Fruit fly (Drosophila melanogaster) whole organism, embryonic: ENCODE data around the gene numb.

Source experiments
- BEAF-32 ChIP-seq: fragments of 200-800 bp; sonication (Bioruptor generic); optimal IDR thresholded peaks from 3 replicates; lab custom pipeline; 2017; ENCODE audit warnings: missing biosample characterization, missing genetic modification characterization, mild to moderate bottlenecking, moderate library complexity, missing genetic modification reagents
- Bdp1 ChIP-seq: fragments of 200-800 bp; sonication (Bioruptor generic); optimal IDR thresholded peaks from 3 replicates; lab custom pipeline; 2016; ENCODE audit warnings: missing biosample characterization, missing genetic modification characterization
- C15 ChIP-seq: fragments of 200-800 bp; sonication (Bioruptor generic); IDR thresholded peaks from 3 replicates; pipeline ENCODE4 v1.3.6; 2022; ENCODE audit warnings: missing biosample characterization, missing genetic modification characterization
- CG10462 ChIP-seq: fragments of 200-800 bp; sonication (Bioruptor generic); optimal IDR thresholded peaks from 2 replicates; lab custom pipeline; 2016; ENCODE audit warnings: missing biosample characterization, missing genetic modification characterization
- CG10543 ChIP-seq: fragments of 200-800 bp; sonication (Bioruptor generic); optimal IDR thresholded peaks from 3 replicates; lab custom pipeline; 2017; ENCODE audit warnings: missing biosample characterization, mild to moderate bottlenecking, missing genetic modification characterization, moderate library complexity
- CG10654 ChIP-seq: fragments of 200-800 bp; sonication (Bioruptor generic); optimal IDR thresholded peaks from 2 replicates; lab custom pipeline; 2016; ENCODE audit warnings: missing biosample characterization, missing genetic modification characterization
- CG11504 ChIP-seq: fragments of 200-800 bp; sonication (Bioruptor generic); optimal IDR thresholded peaks from 3 replicates; lab custom pipeline; 2019; ENCODE audit warnings: missing biosample characterization, mild to moderate bottlenecking, missing genetic modification characterization, moderate library complexity
- CG12942 ChIP-seq: fragments of 200-800 bp; sonication (Bioruptor generic); optimal IDR thresholded peaks from 3 replicates; lab custom pipeline; 2016; ENCODE audit warnings: missing biosample characterization, missing genetic modification characterization
- CG15269 ChIP-seq: fragments of 200-800 bp; sonication (Bioruptor generic); optimal IDR thresholded peaks from 2 replicates; lab custom pipeline; 2018; ENCODE audit warnings: missing biosample characterization, mild to moderate bottlenecking, missing genetic modification characterization, moderate library complexity
- CG15514 ChIP-seq: fragments of 200-800 bp; sonication (Bioruptor generic); optimal IDR thresholded peaks from 3 replicates; lab custom pipeline; 2017; ENCODE audit warnings: missing biosample characterization, missing genetic modification characterization, mild to moderate bottlenecking, moderate library complexity, missing genetic modification reagents
- CG17186 ChIP-seq: fragments of 200-800 bp; sonication (Bioruptor generic); optimal IDR thresholded peaks from 3 replicates; lab custom pipeline; 2017; ENCODE audit warnings: missing biosample characterization, missing genetic modification reagents, missing genetic modification characterization
- CG30431 ChIP-seq: fragments of 200-800 bp; sonication (Bioruptor generic); optimal IDR thresholded peaks from 2 replicates; lab custom pipeline; 2017; ENCODE audit warnings: missing biosample characterization, missing genetic modification characterization
- CG31388 ChIP-seq: fragments of 200-800 bp; sonication (Bioruptor generic); optimal IDR thresholded peaks from 2 replicates; lab custom pipeline; 2016; ENCODE audit warnings: missing biosample characterization, missing genetic modification characterization
- CG4360 ChIP-seq: fragments of 200-800 bp; sonication (Bioruptor generic); IDR thresholded peaks from 2 replicates; pipeline ENCODE4 v1.3.6; 2022; ENCODE audit warnings: missing biosample characterization, missing genetic modification characterization
- CG7839 ChIP-seq: fragments of 200-800 bp; sonication (Bioruptor generic); optimal IDR thresholded peaks from 3 replicates; lab custom pipeline; 2018; ENCODE audit warnings: missing biosample characterization, mild to moderate bottlenecking, missing genetic modification characterization, moderate library complexity
- CG8281 ChIP-seq: fragments of 200-800 bp; sonication (Bioruptor generic); optimal IDR thresholded peaks from 2 replicates; lab custom pipeline; 2018; ENCODE audit warnings: missing biosample characterization, mild to moderate bottlenecking, missing genetic modification characterization, moderate library complexity
- D19A ChIP-seq: fragments of 200-800 bp; optimal IDR thresholded peaks from 3 replicates; lab custom pipeline; 2019; ENCODE audit warnings: missing biosample characterization, mild to moderate bottlenecking, missing genetic modification characterization, moderate library complexity
- Dref ChIP-seq: fragments of 200-800 bp; sonication (Bioruptor generic); IDR thresholded peaks from 2 replicates; pipeline ENCODE4 v1.3.6; 2022; ENCODE audit warnings: missing biosample characterization, missing genetic modification characterization
- Fer1 ChIP-seq: fragments of 200-800 bp; sonication (Bioruptor generic); optimal IDR thresholded peaks from 2 replicates; lab custom pipeline; 2017; ENCODE audit warnings: missing biosample characterization, mild to moderate bottlenecking, missing genetic modification characterization
- MESR4 ChIP-seq: fragments of 200-800 bp; sonication (Bioruptor generic); optimal IDR thresholded peaks from 2 replicates; lab custom pipeline; 2018; ENCODE audit warnings: missing biosample characterization, mild to moderate bottlenecking, missing genetic modification characterization, moderate library complexity
- Optix ChIP-seq: fragments of 200-800 bp; sonication (Bioruptor generic); IDR thresholded peaks from 3 replicates; pipeline ENCODE4 v1.3.6; 2022; ENCODE audit warnings: missing biosample characterization, missing genetic modification characterization
- Pdp1 ChIP-seq, 2 experiments: fragments of 200-800 bp; sonication (Bioruptor generic); optimal IDR thresholded peaks; 3 replicates each; lab custom pipeline; 2016; ENCODE audit warnings: missing biosample characterization in 2 of 2, missing genetic modification characterization in 2 of 2, mild to moderate bottlenecking in 1 of 2, moderate library complexity in 1 of 2
- Stat92E ChIP-seq, 3 experiments: fragments of >200 bp in 2 of 3; fragments of 200-800 bp in 1 of 3; sonication (Bioruptor generic) in 1 of 3; optimal IDR thresholded peaks; 2 replicates each; lab custom pipeline; 2017 to 2019; ENCODE audit warnings: missing biosample characterization in 3 of 3, missing genetic modification characterization in 3 of 3, mild to moderate bottlenecking in 1 of 3, moderate library complexity in 1 of 3
- crol ChIP-seq: fragments of 200-800 bp; sonication (Bioruptor generic); IDR thresholded peaks from 2 replicates; pipeline ENCODE4 v1.3.6; 2022; ENCODE audit warnings: missing biosample characterization, missing genetic modification characterization
- crp ChIP-seq, 2 experiments: fragments of 200-800 bp; sonication (Bioruptor generic); optimal IDR thresholded peaks; 2 replicates in 1 of 2; 3 replicates in 1 of 2; lab custom pipeline; 2017; ENCODE audit warnings: missing biosample characterization in 2 of 2, missing genetic modification characterization in 2 of 2, mild to moderate bottlenecking in 1 of 2, moderate library complexity in 1 of 2
- dysf ChIP-seq: fragments of 200-800 bp; sonication (Bioruptor generic); IDR thresholded peaks from 3 replicates; pipeline ENCODE4 v1.3.6; 2022; ENCODE audit warnings: missing biosample characterization, missing genetic modification characterization
- eve ChIP-seq, 2 experiments: fragments of >200 bp; optimal IDR thresholded peaks; 2 replicates each; lab custom pipeline; 2017; ENCODE audit warnings: missing biosample characterization in 2 of 2, missing genetic modification characterization in 2 of 2
- gsb-n ChIP-seq: fragments of 200-800 bp; sonication (Bioruptor generic); optimal IDR thresholded peaks from 3 replicates; lab custom pipeline; 2018; ENCODE audit warnings: missing biosample characterization, mild to moderate bottlenecking, missing genetic modification characterization
- klu ChIP-seq: fragments of 200-800 bp; sonication (Bioruptor generic); IDR thresholded peaks from 2 replicates; pipeline ENCODE4 v1.3.6; 2022; ENCODE audit warnings: missing biosample characterization, missing genetic modification characterization
- lab ChIP-seq: fragments of 200-800 bp; sonication (Bioruptor generic); optimal IDR thresholded peaks from 3 replicates; lab custom pipeline; 2017; ENCODE audit warnings: missing biosample characterization, missing genetic modification characterization, mild to moderate bottlenecking, moderate library complexity, missing genetic modification reagents
- nerfin-1 ChIP-seq: fragments of 200-800 bp; sonication (Bioruptor generic); optimal IDR thresholded peaks from 3 replicates; lab custom pipeline; 2019; ENCODE audit warnings: missing biosample characterization, mild to moderate bottlenecking, missing genetic modification characterization, moderate library complexity
- nerfin-2 ChIP-seq: fragments of 200-800 bp; sonication (Bioruptor generic); IDR thresholded peaks from 2 replicates; pipeline ENCODE4 v1.3.6; 2022; ENCODE audit warnings: missing biosample characterization, missing genetic modification characterization; ENCODE audit not compliant: partially characterized antibody
- nmo ChIP-seq: fragments of 200-800 bp; sonication (Bioruptor generic); optimal IDR thresholded peaks from 2 replicates; lab custom pipeline; 2018; ENCODE audit warnings: missing biosample characterization, mild to moderate bottlenecking, missing genetic modification characterization, moderate library complexity
- pho ChIP-seq: fragments of 200-800 bp; sonication (Bioruptor generic); optimal IDR thresholded peaks from 2 replicates; lab custom pipeline; 2016; ENCODE audit warnings: missing biosample characterization, missing genetic modification characterization
- pros ChIP-seq: fragments of 200-800 bp; sonication (Bioruptor generic); optimal IDR thresholded peaks from 3 replicates; lab custom pipeline; 2019; ENCODE audit warnings: missing biosample characterization, mild to moderate bottlenecking, missing genetic modification characterization, moderate library complexity
- psq ChIP-seq: fragments of 200-800 bp; sonication (Bioruptor generic); optimal IDR thresholded peaks from 2 replicates; lab custom pipeline; 2017; ENCODE audit warnings: missing biosample characterization, missing genetic modification characterization
- row ChIP-seq: fragments of 200-800 bp; sonication (Bioruptor generic); IDR thresholded peaks from 3 replicates; pipeline ENCODE4 v1.3.6; 2022; ENCODE audit warnings: missing biosample characterization, missing genetic modification characterization
- sens ChIP-seq: fragments of 200-800 bp; sonication (Bioruptor generic); peaks from one replicate; lab custom pipeline; 2016; ENCODE audit warnings: missing biosample characterization, missing genetic modification characterization
- sim ChIP-seq: fragments of 200-800 bp; sonication (Bioruptor generic); IDR thresholded peaks from 2 replicates; pipeline ENCODE4 v1.3.6; 2022; ENCODE audit warnings: missing biosample characterization, missing genetic modification characterization
- so ChIP-seq: fragments of 200-800 bp; sonication (Bioruptor generic); IDR thresholded peaks from 3 replicates; pipeline ENCODE4 v1.3.6; 2022; ENCODE audit warnings: missing biosample characterization, missing genetic modification characterization
- stwl ChIP-seq: fragments of 200-800 bp; sonication (Bioruptor generic); optimal IDR thresholded peaks from 3 replicates; lab custom pipeline; 2018; ENCODE audit warnings: missing biosample characterization, mild to moderate bottlenecking, missing genetic modification characterization, moderate library complexity
- tgo ChIP-seq: fragments of 200-800 bp; sonication (Bioruptor generic); IDR thresholded peaks from 3 replicates; pipeline ENCODE4 v1.3.6; 2022; ENCODE audit warnings: missing biosample characterization, missing genetic modification characterization
- tup ChIP-seq: fragments of 200-800 bp; sonication (Bioruptor generic); optimal IDR thresholded peaks from 2 replicates; lab custom pipeline; 2016; ENCODE audit warnings: missing biosample characterization, mild to moderate bottlenecking, missing genetic modification characterization, moderate library complexity
- unc-4 ChIP-seq: fragments of 200-800 bp; sonication (Bioruptor generic); IDR thresholded peaks from 2 replicates; pipeline ENCODE4 v1.3.6; 2022; ENCODE audit warnings: missing biosample characterization, missing genetic modification characterization; ENCODE audit not compliant: partially characterized antibody
- zen ChIP-seq: fragments of 200-800 bp; sonication (Bioruptor generic); optimal IDR thresholded peaks from 3 replicates; lab custom pipeline; 2018; ENCODE audit warnings: missing biosample characterization, mild to moderate bottlenecking, missing genetic modification characterization, moderate library complexity

The numb gene

DNA sequence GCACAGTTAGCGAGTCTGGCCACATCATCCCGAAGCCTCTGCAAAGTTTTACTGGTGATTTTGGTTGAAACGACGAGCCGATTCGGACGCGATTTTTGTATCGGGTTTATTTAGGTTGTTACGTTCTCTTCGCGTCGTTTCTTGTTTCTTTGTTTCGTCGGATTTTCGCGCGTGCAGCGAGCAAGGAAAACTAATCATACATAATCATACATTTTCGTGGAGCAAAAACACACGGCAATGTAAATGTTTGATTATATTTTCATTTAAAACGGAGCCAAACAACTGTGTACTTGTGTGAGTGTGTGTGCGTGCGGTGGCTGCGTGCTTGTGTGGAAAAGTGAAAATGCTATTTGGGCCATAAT lies 58.1 kb downstream of the numb start, which contains the start of gene CG33298 (continued):
- TF ChIP-seq CG31388 (GFP tag; lab: Kevin White, UChicago): no peak
- no peak for TF ChIP-seq CG10543 (GFP tag; lab: Kevin White, UChicago)
- TF ChIP-seq dysf (GFP tag; lab: Robert Waterston, UW): no peak
- TF ChIP-seq tgo (GFP tag; lab: Robert Waterston, UW): no peak
- TF ChIP-seq sens (GFP tag; lab: Kevin White, UChicago): peak; percentile 78
- TF ChIP-seq Bdp1 (GFP tag; lab: Kevin White, UChicago): no peak
- TF ChIP-seq D19A (tag; lab: Kevin White, UChicago): no peak
- peak; percentile 34 for TF ChIP-seq lab (GFP tag; lab: Kevin White, UChicago)
- peak; percentile 41 for TF ChIP-seq MESR4 (GFP tag; lab: Kevin White, UChicago)
- no peak for TF ChIP-seq psq (GFP tag; lab: Kevin White, UChicago)
- TF ChIP-seq CG15269 (tag; lab: Kevin White, UChicago): no peak
- peak; percentile 35 for TF ChIP-seq BEAF-32 (GFP tag; lab: Kevin White, UChicago)
- no peak for TF ChIP-seq nerfin-2 (GFP tag; lab: Robert Waterston, UW)
- no peak for TF ChIP-seq sim
- peak; percentile 19 for TF ChIP-seq Fer1 (GFP tag; lab: Kevin White, UChicago)
- peak; percentile 37 for TF ChIP-seq stwl (tag; lab: Kevin White, UChicago)
- peak in 1 of 2 experiments; percentile 60 for TF ChIP-seq crp (GFP tag; optimal IDR thresholded peaks at IDR 0.05; lab: Kevin White, UChicago)
- TF ChIP-seq crol (GFP tag; lab: Robert Waterston, UW): no peak
- TF ChIP-seq unc-4 (GFP tag; lab: Robert Waterston, UW): peak; percentile 33; the same call in 1 of the 2 replicates
- no peak for TF ChIP-seq CG8281 (tag; lab: Kevin White, UChicago)
- TF ChIP-seq CG15514: peak; percentile 30
- TF ChIP-seq, all 482 proteins: peak for 55

DNA sequence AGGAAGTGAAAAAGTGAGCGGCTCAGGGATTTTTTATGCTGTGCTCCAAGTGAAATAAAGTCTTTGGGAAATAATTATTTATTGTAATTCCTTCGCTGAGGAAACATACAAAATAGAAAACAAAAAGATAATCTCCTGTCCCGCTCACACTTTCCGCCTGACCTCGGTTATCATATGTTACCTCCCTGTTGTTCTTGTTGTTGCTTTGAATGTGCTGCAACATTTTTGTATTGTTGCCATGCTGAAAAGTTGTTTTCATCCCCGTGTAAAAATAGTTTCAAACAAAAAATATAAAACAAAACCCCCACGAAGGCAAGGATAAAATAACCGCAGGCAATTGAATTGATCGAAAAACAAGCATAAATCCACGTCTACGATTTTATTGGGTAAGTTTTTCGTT lies 58.6 kb downstream of the numb start:
- TF ChIP-seq nerfin-1 (tag; lab: Kevin White, UChicago) (peak; percentile 3), C15 (GFP tag; lab: Robert Waterston, UW) (no peak), CG11504 (tag; lab: Kevin White, UChicago) (peak; percentile 79), CG4360 (GFP tag; lab: Robert Waterston, UW) (peak; percentile 74), Stat92E (GFP tag; optimal IDR thresholded peaks at IDR 0.05; lab: Kevin White, UChicago) (peak in 1 of 3 experiments; percentile 4), Pdp1 (GFP tag; optimal IDR thresholded peaks at IDR 0.05; lab: Kevin White, UChicago) (peak in 1 of 2 experiments; percentile 7), Dref (GFP tag; lab: Robert Waterston, UW) (no peak), eve (GFP tag; optimal IDR thresholded peaks at IDR 0.05; lab: Kevin White, UChicago) (peak in 1 of 2 experiments; percentile 49)

DNA sequence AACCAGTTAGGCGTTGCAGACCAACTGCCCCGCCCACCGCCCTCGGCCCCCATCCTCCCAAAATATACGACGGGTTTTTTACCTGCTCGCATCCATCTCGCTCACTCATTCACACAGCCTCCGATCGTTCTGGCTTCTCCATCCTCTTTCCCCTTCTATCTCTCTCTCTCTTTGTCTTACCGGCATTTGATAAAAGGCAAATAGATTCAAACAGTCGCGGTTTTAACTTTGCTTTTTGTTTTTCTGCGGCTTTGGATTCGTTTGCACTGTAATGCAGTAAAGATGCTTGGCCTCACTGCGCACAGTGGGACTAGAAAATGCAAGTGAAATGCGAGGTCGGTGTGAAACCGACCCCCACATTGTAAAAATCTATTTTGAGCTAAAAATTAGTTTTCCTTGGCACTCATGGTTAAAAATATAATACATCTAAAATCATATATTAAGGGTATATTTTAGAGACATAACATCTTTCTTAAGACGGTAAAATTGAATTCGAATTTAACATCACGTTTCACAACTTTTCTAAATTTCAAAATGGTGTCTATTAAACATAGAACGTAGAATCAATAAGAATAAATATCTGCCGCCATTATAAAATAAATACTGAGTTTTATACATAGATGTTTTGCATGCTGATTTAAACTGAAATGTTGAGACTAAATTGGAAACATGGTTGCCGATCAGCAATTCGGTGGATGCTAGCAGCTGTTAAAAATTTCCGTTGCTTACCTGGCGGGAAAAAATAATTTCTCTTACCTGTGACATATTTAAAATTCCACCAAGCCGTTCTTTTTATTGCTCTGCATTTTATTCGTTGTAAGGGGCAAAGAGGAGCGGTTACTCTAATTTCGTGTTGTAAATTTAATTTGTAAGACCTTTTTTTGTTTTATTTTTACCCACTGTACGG lies 59.4 kb downstream of the numb start:
- TF ChIP-seq CG10654 (GFP tag; lab: Kevin White, UChicago) (no peak), CG7839 (tag; lab: Kevin White, UChicago) (no peak), CG12942 (GFP tag; lab: Kevin White, UChicago) (no peak), CG4360 (GFP tag; lab: Robert Waterston, UW) (no peak), CG10462 (GFP tag; lab: Kevin White, UChicago) (no peak), so (GFP tag; lab: Robert Waterston, UW) (0 out of 3 replicates have a peak, but pooled peaks have one; percentile 14), pho (GFP tag; lab: Kevin White, UChicago) (no peak), CG17186 (GFP tag; lab: Kevin White, UChicago) (no peak), klu (GFP tag; lab: Robert Waterston, UW) (no peak), CG30431 (GFP tag; lab: Kevin White, UChicago) (no peak), gsb-n (tag; lab: Kevin White, UChicago) (no peak), nmo (GFP tag; lab: Kevin White, UChicago) (peak; percentile 16), pros (no peak), tup (GFP tag; lab: Kevin White, UChicago) (no peak), zen (tag; lab: Kevin White, UChicago) (no peak), row (GFP tag; lab: Robert Waterston, UW) (peak; percentile 16; the same call in 1 of the 3 replicates), Optix (no peak; the same call in 2 of the 3 replicates)
